Fruit fly (Drosophila melanogaster) whole organism, embryonic: ENCODE results near the gene janA.
A peak's percentile ranks its signal among the peaks of the same experiment; 100 is the strongest.

Source experiments
- BEAF-32 ChIP-seq: fragments of 200-800 bp; sonication (Bioruptor generic); optimal IDR thresholded peaks from 3 replicates; lab custom pipeline; 2017; ENCODE audit warnings: missing biosample characterization, missing genetic modification characterization, mild to moderate bottlenecking, moderate library complexity, missing genetic modification reagents
- CG10147 ChIP-seq: fragments of 200-800 bp; sonication (Bioruptor generic); optimal IDR thresholded peaks from 2 replicates; lab custom pipeline; 2019; ENCODE audit warnings: missing biosample characterization, mild to moderate bottlenecking, missing genetic modification characterization, moderate library complexity
- CG10543 ChIP-seq: fragments of 200-800 bp; sonication (Bioruptor generic); optimal IDR thresholded peaks from 3 replicates; lab custom pipeline; 2017; ENCODE audit warnings: missing biosample characterization, mild to moderate bottlenecking, missing genetic modification characterization, moderate library complexity
- CG10565 ChIP-seq: fragments of 200-800 bp; sonication (Bioruptor generic); optimal IDR thresholded peaks from 3 replicates; lab custom pipeline; 2016; ENCODE audit warnings: missing biosample characterization, mild to moderate bottlenecking, missing genetic modification characterization
- CG10979 ChIP-seq: fragments of 200-800 bp; sonication (Bioruptor generic); optimal IDR thresholded peaks from 2 replicates; lab custom pipeline; 2018; ENCODE audit warnings: missing biosample characterization, mild to moderate bottlenecking, missing genetic modification characterization, moderate library complexity
- CG11456 ChIP-seq: fragments of 200-800 bp; sonication (Bioruptor generic); IDR thresholded peaks from 3 replicates; pipeline ENCODE4 v1.3.6; 2022; ENCODE audit warnings: missing biosample characterization, missing genetic modification characterization
- CG11695 ChIP-seq: fragments of 200-800 bp; sonication (Bioruptor generic); IDR thresholded peaks from 3 replicates; pipeline ENCODE4 v1.3.6; 2022; ENCODE audit warnings: missing biosample characterization, missing genetic modification characterization
- CG12391 ChIP-seq: fragments of 200-800 bp; sonication (Bioruptor generic); optimal IDR thresholded peaks from 3 replicates; lab custom pipeline; 2018; ENCODE audit warnings: missing biosample characterization, mild to moderate bottlenecking, missing genetic modification characterization, moderate library complexity
- CG12769 ChIP-seq: fragments of 200-800 bp; sonication (Bioruptor generic); optimal IDR thresholded peaks from 2 replicates; lab custom pipeline; 2019; ENCODE audit warnings: missing biosample characterization, mild to moderate bottlenecking, missing genetic modification characterization, moderate library complexity
- CG1647 ChIP-seq: fragments of 200-800 bp; sonication (Bioruptor generic); optimal IDR thresholded peaks from 3 replicates; lab custom pipeline; 2016; ENCODE audit warnings: missing biosample characterization, missing genetic modification characterization
- CG2889 ChIP-seq: fragments of 200-800 bp; sonication (Bioruptor generic); IDR thresholded peaks from 3 replicates; pipeline ENCODE4 v1.3.6; 2022; ENCODE audit warnings: missing biosample characterization, missing genetic modification characterization
- CG34422 ChIP-seq: fragments of 200-800 bp; sonication (Bioruptor generic); IDR thresholded peaks from 3 replicates; pipeline ENCODE4 v1.3.6; 2022; ENCODE audit warnings: missing biosample characterization, missing genetic modification characterization
- CG4404 ChIP-seq: fragments of 200-800 bp; sonication (Bioruptor generic); IDR thresholded peaks from 2 replicates; pipeline ENCODE4 v1.3.6; 2022; ENCODE audit warnings: missing biosample characterization, missing genetic modification characterization
- CG4707 ChIP-seq: fragments of 200-800 bp; sonication (Bioruptor generic); optimal IDR thresholded peaks from 2 replicates; lab custom pipeline; 2018; ENCODE audit warnings: missing biosample characterization, mild to moderate bottlenecking, missing genetic modification characterization, moderate library complexity
- CG6765 ChIP-seq: fragments of 200-800 bp; sonication (Bioruptor generic); optimal IDR thresholded peaks from 3 replicates; lab custom pipeline; 2017; ENCODE audit warnings: missing biosample characterization, mild to moderate bottlenecking, missing genetic modification characterization
- CG7271 ChIP-seq: fragments of 200-800 bp; sonication (Bioruptor generic); optimal IDR thresholded peaks from 2 replicates; lab custom pipeline; 2018; ENCODE audit warnings: missing biosample characterization, mild to moderate bottlenecking, missing genetic modification characterization, moderate library complexity
- CG8388 ChIP-seq: fragments of 200-800 bp; sonication (Bioruptor generic); optimal IDR thresholded peaks from 2 replicates; lab custom pipeline; 2019; ENCODE audit warnings: missing biosample characterization, mild to moderate bottlenecking, missing genetic modification characterization, moderate library complexity
- CG9437 ChIP-seq: fragments of 200-800 bp; sonication (Bioruptor generic); optimal IDR thresholded peaks from 2 replicates; lab custom pipeline; 2018; ENCODE audit warnings: missing biosample characterization, mild to moderate bottlenecking, missing genetic modification characterization
- Chrac-16 ChIP-seq: fragments of 200-800 bp; sonication (Bioruptor generic); optimal IDR thresholded peaks from 3 replicates; lab custom pipeline; 2016; ENCODE audit warnings: missing biosample characterization, missing genetic modification characterization
- Doc2 ChIP-seq: fragments of 200-800 bp; sonication (Bioruptor generic); IDR thresholded peaks from 2 replicates; pipeline ENCODE4 v1.3.6; 2022; ENCODE audit warnings: missing biosample characterization, missing genetic modification characterization
- E2f1 ChIP-seq: fragments of 200-800 bp; sonication (Bioruptor generic); IDR thresholded peaks from 2 replicates; pipeline ENCODE4 v1.3.6; 2022; ENCODE audit warnings: missing biosample characterization, missing genetic modification characterization
- HLH3B ChIP-seq: fragments of 200-800 bp; sonication (Bioruptor generic); IDR thresholded peaks from 2 replicates; pipeline ENCODE4 v1.3.6; 2022; ENCODE audit warnings: missing biosample characterization, missing genetic modification characterization
- HmgZ ChIP-seq: fragments of 200-800 bp; sonication (Bioruptor generic); optimal IDR thresholded peaks from 2 replicates; lab custom pipeline; 2018; ENCODE audit warnings: missing biosample characterization, mild to moderate bottlenecking, missing genetic modification characterization
- Hr39 ChIP-seq: fragments of >200 bp; optimal IDR thresholded peaks from 2 replicates; lab custom pipeline; 2017
- MBD-R2 ChIP-seq: fragments of 200-800 bp; sonication (Bioruptor generic); IDR thresholded peaks from 2 replicates; pipeline ENCODE4 v1.3.6; 2022; ENCODE audit warnings: missing biosample characterization, missing genetic modification characterization
- NC2β ChIP-seq: fragments of 200-800 bp; sonication (Bioruptor generic); optimal IDR thresholded peaks from 2 replicates; lab custom pipeline; 2016; ENCODE audit warnings: missing biosample characterization, missing genetic modification characterization
- Poxn ChIP-seq: fragments of 200-800 bp; sonication (Bioruptor generic); IDR thresholded peaks from 2 replicates; pipeline ENCODE4 v1.3.6; 2022; ENCODE audit warnings: missing biosample characterization, missing genetic modification characterization
- Rfx ChIP-seq: fragments of 200-800 bp; sonication (Bioruptor generic); IDR thresholded peaks from 2 replicates; pipeline ENCODE4 v1.3.6; 2022; ENCODE audit warnings: missing biosample characterization, missing genetic modification characterization
- Xbp1 ChIP-seq: fragments of 200-800 bp; sonication (Bioruptor generic); optimal IDR thresholded peaks from 3 replicates; lab custom pipeline; 2016; ENCODE audit warnings: missing biosample characterization, mild to moderate bottlenecking, missing genetic modification characterization
- ac ChIP-seq: fragments of 200-800 bp; sonication (Bioruptor generic); optimal IDR thresholded peaks from 3 replicates; lab custom pipeline; 2017; ENCODE audit warnings: missing biosample characterization, mild to moderate bottlenecking, missing genetic modification characterization
- br ChIP-seq: fragments of >200 bp; optimal IDR thresholded peaks from 2 replicates; lab custom pipeline; 2017
- btn ChIP-seq: fragments of 200-800 bp; sonication (Bioruptor generic); optimal IDR thresholded peaks from 2 replicates; lab custom pipeline; 2016; ENCODE audit warnings: missing biosample characterization, missing genetic modification characterization
- croc ChIP-seq: fragments of 200-800 bp; sonication (Bioruptor generic); conservative IDR thresholded peaks from 3 replicates; pipeline ENCODE4 v1.3.6; 2022; ENCODE audit warnings: missing biosample characterization, missing genetic modification characterization
- dimm ChIP-seq: fragments of 200-800 bp; sonication (Bioruptor generic); IDR thresholded peaks from 2 replicates; pipeline ENCODE4 v1.3.6; 2022; ENCODE audit warnings: missing biosample characterization, missing genetic modification characterization
- eve ChIP-seq, 2 experiments: fragments of >200 bp; optimal IDR thresholded peaks; 2 replicates each; lab custom pipeline; 2017; ENCODE audit warnings: missing biosample characterization in 2 of 2, missing genetic modification characterization in 2 of 2
- her ChIP-seq: fragments of 200-800 bp; sonication (Bioruptor generic); optimal IDR thresholded peaks from 2 replicates; lab custom pipeline; 2016; ENCODE audit warnings: missing biosample characterization, missing genetic modification characterization
- lola ChIP-seq, 3 experiments: fragments of >200 bp in 2 of 3; fragments of 200-800 bp in 1 of 3; sonication (Bioruptor generic) in 1 of 3; optimal IDR thresholded peaks; 2 replicates each; lab custom pipeline; 2017 to 2019; ENCODE audit warnings: missing biosample characterization in 3 of 3, missing genetic modification characterization in 3 of 3, mild to moderate bottlenecking in 1 of 3, moderate library complexity in 1 of 3
- nerfin-2 ChIP-seq: fragments of 200-800 bp; sonication (Bioruptor generic); IDR thresholded peaks from 2 replicates; pipeline ENCODE4 v1.3.6; 2022; ENCODE audit warnings: missing biosample characterization, missing genetic modification characterization; ENCODE audit not compliant: partially characterized antibody
- nom ChIP-seq: fragments of 200-800 bp; sonication (Bioruptor generic); optimal IDR thresholded peaks from 2 replicates; lab custom pipeline; 2017; ENCODE audit warnings: missing biosample characterization, missing genetic modification characterization, mild to moderate bottlenecking, moderate library complexity, missing genetic modification reagents
- oc ChIP-seq: fragments of 200-800 bp; sonication (Bioruptor generic); optimal IDR thresholded peaks from 2 replicates; lab custom pipeline; 2018; ENCODE audit warnings: missing biosample characterization, mild to moderate bottlenecking, missing genetic modification characterization, moderate library complexity
- otp ChIP-seq: fragments of 200-800 bp; sonication (Bioruptor generic); IDR thresholded peaks from 3 replicates; pipeline ENCODE4, ENCODE4 v1.3.6; 2022; ENCODE audit warnings: missing biosample characterization, missing genetic modification characterization
- pan ChIP-seq, 4 experiments: fragments of >200 bp in 3 of 4; fragments of 200-800 bp in 1 of 4; sonication (Bioruptor generic) in 1 of 4; optimal IDR thresholded peaks in 3 of 4; IDR thresholded peaks in 1 of 4; 2 replicates each; pipeline versions ENCODE4 v1.3.6 to Lab custom; 2017 to 2022; ENCODE audit warnings: missing biosample characterization in 2 of 4, missing genetic modification characterization in 2 of 4, mixed read lengths in 1 of 4
- pros ChIP-seq: fragments of 200-800 bp; sonication (Bioruptor generic); optimal IDR thresholded peaks from 3 replicates; lab custom pipeline; 2019; ENCODE audit warnings: missing biosample characterization, mild to moderate bottlenecking, missing genetic modification characterization, moderate library complexity
- ranshi ChIP-seq: fragments of 200-800 bp; sonication (Bioruptor generic); IDR thresholded peaks from 2 replicates; pipeline ENCODE4 v1.3.6; 2022; ENCODE audit warnings: missing biosample characterization, missing genetic modification characterization
- seq ChIP-seq: fragments of 200-800 bp; sonication (Bioruptor generic); IDR thresholded peaks from 2 replicates; pipeline ENCODE4 v1.3.6; 2022; ENCODE audit warnings: missing biosample characterization, missing genetic modification characterization
- sqz ChIP-seq: fragments of 200-800 bp; sonication (Bioruptor generic); optimal IDR thresholded peaks from 3 replicates; lab custom pipeline; 2018; ENCODE audit warnings: missing biosample characterization, mild to moderate bottlenecking, missing genetic modification characterization
- sug ChIP-seq: fragments of 200-800 bp; optimal IDR thresholded peaks from 2 replicates; lab custom pipeline; 2019; ENCODE audit warnings: missing biosample characterization, mild to moderate bottlenecking, missing genetic modification characterization, moderate library complexity
- tna ChIP-seq: fragments of 200-800 bp; sonication (Bioruptor generic); IDR thresholded peaks from 2 replicates; pipeline ENCODE4 v1.3.6; 2022; ENCODE audit warnings: missing biosample characterization, missing genetic modification characterization; ENCODE audit not compliant: partially characterized antibody
- unc-4 ChIP-seq: fragments of 200-800 bp; sonication (Bioruptor generic); IDR thresholded peaks from 2 replicates; pipeline ENCODE4 v1.3.6; 2022; ENCODE audit warnings: missing biosample characterization, missing genetic modification characterization; ENCODE audit not compliant: partially characterized antibody
- zfh2 ChIP-seq: fragments of 200-800 bp; sonication (Bioruptor generic); optimal IDR thresholded peaks from 2 replicates; lab custom pipeline; 2016; ENCODE audit warnings: missing biosample characterization, missing genetic modification characterization

Gene janA

DNA sequence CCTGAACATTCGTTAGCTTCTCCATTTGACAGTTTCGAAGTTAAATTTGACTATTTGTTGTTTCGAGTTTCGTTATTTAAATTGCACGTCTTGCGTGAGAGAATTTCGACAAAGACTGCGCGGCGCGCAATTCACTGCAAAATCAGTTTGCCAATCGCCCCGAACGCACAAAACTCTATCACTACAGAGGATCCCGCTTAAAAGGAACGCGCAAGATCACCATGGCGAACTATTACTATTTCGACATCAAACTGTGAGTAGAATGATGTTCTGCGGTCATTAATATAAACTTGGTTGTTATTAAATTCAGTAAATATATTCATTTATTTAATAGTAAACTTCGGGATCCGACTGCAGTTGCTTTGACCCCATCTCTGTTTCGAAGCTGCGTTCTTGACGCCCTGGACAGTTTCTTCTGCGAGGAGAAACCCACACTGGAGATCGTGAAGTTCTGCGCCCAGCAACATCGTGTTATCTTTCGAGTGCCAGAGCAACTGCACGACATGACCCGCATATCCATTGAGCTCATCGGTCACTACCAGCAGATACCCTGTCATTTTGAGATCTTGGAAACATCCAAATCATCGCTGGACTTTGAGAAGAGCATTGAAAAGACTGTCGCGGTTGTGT lies 16.7 kb upstream of the janA start, which contains the start of the genes Rpp14b and spn-A (continued):
- TF ChIP-seq CG9437, result no peak
- TF ChIP-seq nom (GFP tag; lab: Kevin White, UChicago), result no peak
- TF ChIP-seq CG11695, result no peak
- TF ChIP-seq dimm (GFP tag; lab: Robert Waterston, UW), result no peak
- TF ChIP-seq CG7271 (tag; lab: Kevin White, UChicago), result no peak
- TF ChIP-seq CG10565 (GFP tag; lab: Kevin White, UChicago), result no peak
- no peak for TF ChIP-seq CG10543 (GFP tag; lab: Kevin White, UChicago)
- no peak for TF ChIP-seq CG10979 (tag; lab: Kevin White, UChicago)
- peak; percentile 63 for TF ChIP-seq Rfx (GFP tag; lab: Robert Waterston, UW)
- peak; percentile 35 for TF ChIP-seq zfh2 (GFP tag; lab: Kevin White, UChicago)
- no peak for TF ChIP-seq croc (GFP tag; lab: Robert Waterston, UW)
- TF ChIP-seq CG12391 (tag; lab: Kevin White, UChicago), result no peak
- no peak for TF ChIP-seq NC2β
- no peak for TF ChIP-seq CG6765
- TF ChIP-seq ranshi (GFP tag; lab: Robert Waterston, UW), result no peak
- no peak for TF ChIP-seq tna
- no peak for TF ChIP-seq CG34422
- TF ChIP-seq CG4404 (GFP tag; lab: Robert Waterston, UW), result peak; percentile 44; the same call in 1 of the 2 replicates
- no peak for TF ChIP-seq HLH3B (GFP tag; lab: Robert Waterston, UW)
- TF ChIP-seq pan (optimal IDR thresholded peaks at IDR 0.05; lab: Kevin White, UChicago), result no peak
- no peak for TF ChIP-seq pan (GFP tag; optimal IDR thresholded peaks at IDR 0.05 in 1 of 2, IDR thresholded peaks at IDR 0.05 in 1 of 2)
- peak; percentile 32; the same call in 1 of the 2 replicates for TF ChIP-seq E2f1 (GFP tag; lab: Robert Waterston, UW)
- no peak for TF ChIP-seq oc (tag; lab: Kevin White, UChicago)
- TF ChIP-seq her (GFP tag; lab: Kevin White, UChicago), result no peak
- TF ChIP-seq CG1647, result no peak
- TF ChIP-seq unc-4 (GFP tag; lab: Robert Waterston, UW), result no peak
- TF ChIP-seq Poxn, result no peak
- peak; percentile 25 for TF ChIP-seq HmgZ
- peak; percentile 8 for TF ChIP-seq CG8388 (GFP tag; lab: Kevin White, UChicago)
- no peak for TF ChIP-seq sqz (GFP tag; lab: Kevin White, UChicago)
- peak; percentile 43 for TF ChIP-seq CG12769
- TF ChIP-seq lola (GFP tag; optimal IDR thresholded peaks at IDR 0.05; lab: Kevin White, UChicago), result no peak
- TF ChIP-seq MBD-R2 (GFP tag; lab: Robert Waterston, UW), result peak; percentile 84
- TF ChIP-seq eve (GFP tag; optimal IDR thresholded peaks at IDR 0.05; lab: Kevin White, UChicago), result no peak
- peak; percentile 59 for TF ChIP-seq Xbp1 (GFP tag; lab: Kevin White, UChicago)
- no peak for TF ChIP-seq pros (GFP tag; lab: Kevin White, UChicago)
- TF ChIP-seq seq (GFP tag; lab: Robert Waterston, UW), result no peak
- TF ChIP-seq sug (tag; lab: Kevin White, UChicago), result no peak
- TF ChIP-seq CG2889 (GFP tag; lab: Robert Waterston, UW), result no peak
- TF ChIP-seq CG4707, result no peak
- peak; percentile 7 for TF ChIP-seq Chrac-16 (GFP tag; lab: Kevin White, UChicago)
- peak; percentile 33 for TF ChIP-seq BEAF-32 (GFP tag; lab: Kevin White, UChicago)
- TF ChIP-seq nerfin-2 (GFP tag; lab: Robert Waterston, UW), result no peak
- TF ChIP-seq ac, result no peak
- TF ChIP-seq CG10147 (GFP tag; lab: Kevin White, UChicago), result no peak
- TF ChIP-seq otp, result peak; percentile 34; the same call in 1 of the 3 replicates
- TF ChIP-seq CG11456 (GFP tag; lab: Robert Waterston, UW), result peak; percentile 63; the same call in 1 of the 3 replicates
- TF ChIP-seq Hr39 (lab: Kevin White, UChicago), result no peak
- no peak for TF ChIP-seq btn (GFP tag; lab: Kevin White, UChicago)
- TF ChIP-seq br (lab: Kevin White, UChicago), result no peak
- no peak for TF ChIP-seq Doc2
